Worm (Caenorhabditis elegans): ENCODE results near the gene lyst-1.

lyst-1 gene

ce11 chrX:12123152-12123551, 17.8 kb downstream of the lyst-1 start, which contains the start of gene T01H10.11:
TSS of gene T01H10.11 (plus strand) at chrX:12123452.
- TF ChIP-seq egrh-3 (GFP tag; IDR thresholded peaks at IDR 0.05) (no peak), F55B11.4 (tag; optimal IDR thresholded peaks at IDR 0.05; ENCODE audit: borderline replicate concordance, insufficient read depth) (no peak), lsl-1 (GFP tag; optimal IDR thresholded peaks at IDR 0.05) (no peak), madf-10 (tag; optimal IDR thresholded peaks at IDR 0.05) (no peak), pha-4 (tag; optimal IDR thresholded peaks at IDR 0.05) (no peak), Y56A3A.18 (GFP tag; IDR thresholded peaks at IDR 0.05) (no peak), nhr-80 (tag; optimal IDR thresholded peaks at IDR 0.05) (no peak), ekl-4 (GFP tag; IDR thresholded peaks at IDR 0.05) (no peak), F33H1.4 (GFP tag; IDR thresholded peaks at IDR 0.05) (no peak), lin-26 (GFP tag; IDR thresholded peaks at IDR 0.05) (no peak)

ce11 chrX:12121285-12121684, 19.7 kb downstream of the lyst-1 start, which contains the start of gene lgc-17:
TSS of gene lgc-17 (plus strand) at chrX:12121585.
- no peak for TF ChIP-seq F55B11.4 (tag; optimal IDR thresholded peaks at IDR 0.05; ENCODE audit: borderline replicate concordance, insufficient read depth)
- TF ChIP-seq cebp-1 (GFP tag; IDR thresholded peaks at IDR 0.05), result no peak
- TF ChIP-seq cebp-1 (tag; optimal IDR thresholded peaks at IDR 0.05), result no peak
- TF ChIP-seq F22D6.2 (tag; optimal IDR thresholded peaks at IDR 0.05), result no peak
- TF ChIP-seq F49E8.2 (tag; optimal IDR thresholded peaks at IDR 0.05; ENCODE audit: insufficient read depth), result no peak
- TF ChIP-seq B0336.3 (GFP tag; IDR thresholded peaks at IDR 0.05), result no peak
- no peak for TF ChIP-seq F39B2.1 (GFP tag; IDR thresholded peaks at IDR 0.05)
- no peak for TF ChIP-seq F57C9.4 (tag; optimal IDR thresholded peaks at IDR 0.05)
- TF ChIP-seq ekl-4 (GFP tag; IDR thresholded peaks at IDR 0.05), result no peak
- no peak for TF ChIP-seq ztf-18 (tag; optimal IDR thresholded peaks at IDR 0.05)
- TF ChIP-seq lir-1 (GFP tag; conservative IDR thresholded peaks at IDR 0.05), result no peak
- TF ChIP-seq sdz-38 (tag; optimal IDR thresholded peaks at IDR 0.05), result no peak
- no peak for TF ChIP-seq nfya-1 (tag; optimal IDR thresholded peaks at IDR 0.05; ENCODE audit: borderline replicate concordance, insufficient read depth)
- no peak for TF ChIP-seq lag-1 (GFP tag; IDR thresholded peaks at IDR 0.05)
- TF ChIP-seq rpc-1 (optimal IDR thresholded peaks at IDR 0.05), result no peak
- no peak for TF ChIP-seq rpc-1 (tag; optimal IDR thresholded peaks at IDR 0.05)
- TF ChIP-seq Y53G8AR.9 (GFP tag; conservative IDR thresholded peaks at IDR 0.05), result no peak

- TF ChIP-seq pbrm-1 (GFP tag; IDR thresholded peaks at IDR 0.05) (no peak), ets-4 (GFP tag; optimal IDR thresholded peaks at IDR 0.05) (no peak), sdz-38 (tag; optimal IDR thresholded peaks at IDR 0.05) (no peak), K11D2.4 (GFP tag; IDR thresholded peaks at IDR 0.05) (no peak), ztf-6 (GFP tag; IDR thresholded peaks at IDR 0.05) (no peak), bed-2 (GFP tag; IDR thresholded peaks at IDR 0.05) (no peak)
These were observed 22.6 kb downstream of the lyst-1 start, which contains the start of gene lgc-16 for ce11 chrX:12118340-12118739. TSS of gene lgc-16 (plus strand) at chrX:12118640.

- TF ChIP-seq rpc-1 (optimal IDR thresholded peaks at IDR 0.05) (no peak), rpc-1 (tag; optimal IDR thresholded peaks at IDR 0.05) (no peak), snpc-4 (GFP tag; optimal IDR thresholded peaks at IDR 0.05) (no peak), snpc-4 (tag; optimal IDR thresholded peaks at IDR 0.05) (no peak), B0035.1 (tag; optimal IDR thresholded peaks at IDR 0.05) (no peak), nfya-1 (tag; optimal IDR thresholded peaks at IDR 0.05; ENCODE audit: borderline replicate concordance, insufficient read depth) (no peak), B0019.2 (GFP tag; conservative IDR thresholded peaks at IDR 0.05) (no peak), ets-4 (GFP tag; optimal IDR thresholded peaks at IDR 0.05) (no peak), Y53G8AR.9 (GFP tag; conservative IDR thresholded peaks at IDR 0.05) (no peak), ama-1 (optimal IDR thresholded peaks at IDR 0.05) (no peak), ama-1 (GFP tag; optimal IDR thresholded peaks at IDR 0.05) (no peak), attf-5 (GFP tag; optimal IDR thresholded peaks at IDR 0.05) (no peak), cebp-2 (GFP tag; IDR thresholded peaks at IDR 0.05) (no peak), tbx-9 (tag; optimal IDR thresholded peaks at IDR 0.05; ENCODE audit: borderline replicate concordance) (no peak), nfya-2 (GFP tag; IDR thresholded peaks at IDR 0.05) (no peak), unc-130 (GFP tag; optimal IDR thresholded peaks at IDR 0.05) (no peak), bed-1 (GFP tag; IDR thresholded peaks at IDR 0.05) (no peak), C06A6.2 (GFP tag; conservative IDR thresholded peaks at IDR 0.05) (no peak), ztf-28 (GFP tag; IDR thresholded peaks at IDR 0.05) (no peak), rec-8 (tag; optimal IDR thresholded peaks at IDR 0.05) (no peak), F49E8.2 (tag; optimal IDR thresholded peaks at IDR 0.05; ENCODE audit: insufficient read depth) (no peak)
These were observed 26.9 kb downstream of the lyst-1 start, which contains the start of gene lgc-15 for ce11 chrX:12114024-12114423. TSS of gene lgc-15 (plus strand) at chrX:12114324.
